Fruit fly (Drosophila melanogaster) whole organism, embryonic: ENCODE data around the gene CG7409.
A peak's percentile ranks its signal among the peaks of the same experiment; 100 is the strongest.

Source experiments
- Atf6 ChIP-seq: fragments of 200-800 bp; sonication (Bioruptor generic); IDR thresholded peaks from 2 replicates; pipeline ENCODE4 v1.3.6; 2022; ENCODE audit warnings: missing biosample characterization, missing genetic modification characterization
- BEAF-32 ChIP-seq: fragments of 200-800 bp; sonication (Bioruptor generic); optimal IDR thresholded peaks from 3 replicates; lab custom pipeline; 2017; ENCODE audit warnings: missing biosample characterization, missing genetic modification characterization, mild to moderate bottlenecking, moderate library complexity, missing genetic modification reagents
- BtbVII ChIP-seq: fragments of 200-800 bp; sonication (Bioruptor generic); optimal IDR thresholded peaks from 3 replicates; lab custom pipeline; 2017; ENCODE audit warnings: missing biosample characterization, mild to moderate bottlenecking, missing genetic modification characterization
- CG10267 ChIP-seq: fragments of 200-800 bp; sonication (Bioruptor generic); optimal IDR thresholded peaks from 2 replicates; lab custom pipeline; 2018; ENCODE audit warnings: missing biosample characterization, mild to moderate bottlenecking, missing genetic modification characterization, moderate library complexity
- CG10543 ChIP-seq: fragments of 200-800 bp; sonication (Bioruptor generic); optimal IDR thresholded peaks from 3 replicates; lab custom pipeline; 2017; ENCODE audit warnings: missing biosample characterization, mild to moderate bottlenecking, missing genetic modification characterization, moderate library complexity
- CG11695 ChIP-seq: fragments of 200-800 bp; sonication (Bioruptor generic); IDR thresholded peaks from 3 replicates; pipeline ENCODE4 v1.3.6; 2022; ENCODE audit warnings: missing biosample characterization, missing genetic modification characterization
- CG14710 ChIP-seq: fragments of 200-800 bp; sonication (Bioruptor generic); optimal IDR thresholded peaks from 3 replicates; lab custom pipeline; 2019; ENCODE audit warnings: missing biosample characterization, mild to moderate bottlenecking, missing genetic modification characterization, moderate library complexity
- CG17328 ChIP-seq: fragments of 200-800 bp; sonication (Bioruptor generic); IDR thresholded peaks from 2 replicates; pipeline ENCODE4 v1.3.6; 2022; ENCODE audit warnings: missing biosample characterization, missing genetic modification characterization
- CG2120 ChIP-seq: fragments of 200-800 bp; sonication (Bioruptor generic); optimal IDR thresholded peaks from 3 replicates; lab custom pipeline; 2016; ENCODE audit warnings: missing biosample characterization, missing genetic modification characterization
- CG2129 ChIP-seq: fragments of 200-800 bp; sonication (Bioruptor generic); IDR thresholded peaks from 2 replicates; pipeline ENCODE4 v1.3.6; 2022; ENCODE audit warnings: missing biosample characterization, missing genetic modification characterization; ENCODE audit not compliant: partially characterized antibody
- CG2712 ChIP-seq: fragments of 200-800 bp; optimal IDR thresholded peaks from 3 replicates; lab custom pipeline; 2019; ENCODE audit warnings: missing biosample characterization, mild to moderate bottlenecking, missing genetic modification characterization, moderate library complexity
- CG30020 ChIP-seq: fragments of 200-800 bp; optimal IDR thresholded peaks from 2 replicates; lab custom pipeline; 2019; ENCODE audit warnings: missing biosample characterization, mild to moderate bottlenecking, missing genetic modification characterization, moderate library complexity
- CG30431 ChIP-seq: fragments of 200-800 bp; sonication (Bioruptor generic); optimal IDR thresholded peaks from 2 replicates; lab custom pipeline; 2017; ENCODE audit warnings: missing biosample characterization, missing genetic modification characterization
- CG3065 ChIP-seq: fragments of 200-800 bp; sonication (Bioruptor generic); optimal IDR thresholded peaks from 2 replicates; lab custom pipeline; 2016; ENCODE audit warnings: missing biosample characterization, missing genetic modification characterization
- CG3726 ChIP-seq: fragments of 200-800 bp; sonication (Bioruptor generic); IDR thresholded peaks from 3 replicates; pipeline ENCODE4, ENCODE4 v1.3.6; 2022; ENCODE audit warnings: missing biosample characterization, missing genetic modification characterization
- CG4424 ChIP-seq: fragments of 200-800 bp; sonication (Bioruptor generic); optimal IDR thresholded peaks from 3 replicates; lab custom pipeline; 2016; ENCODE audit warnings: missing biosample characterization, missing genetic modification characterization
- CG8290 ChIP-seq, 3 experiments: fragments of 200-800 bp; sonication (Bioruptor generic); optimal IDR thresholded peaks; 2 replicates each; lab custom pipeline; 2016 to 2019; ENCODE audit warnings: missing biosample characterization in 3 of 3, missing genetic modification characterization in 3 of 3, mild to moderate bottlenecking in 2 of 3, moderate library complexity in 1 of 3
- CG8478 ChIP-seq: fragments of >200 bp; optimal IDR thresholded peaks from 2 replicates; lab custom pipeline; 2018
- CG8944 ChIP-seq: fragments of 200-800 bp; sonication (Bioruptor generic); optimal IDR thresholded peaks from 3 replicates; lab custom pipeline; 2016; ENCODE audit warnings: missing biosample characterization, missing genetic modification characterization
- CG9727 ChIP-seq: fragments of 200-800 bp; sonication (Bioruptor generic); optimal IDR thresholded peaks from 3 replicates; lab custom pipeline; 2017; ENCODE audit warnings: missing biosample characterization, mild to moderate bottlenecking, missing genetic modification characterization
- CG9876 ChIP-seq: fragments of 200-800 bp; sonication (Bioruptor generic); optimal IDR thresholded peaks from 2 replicates; lab custom pipeline; 2016; ENCODE audit warnings: missing biosample characterization, missing genetic modification characterization
- Dek ChIP-seq: fragments of 200-800 bp; sonication (Bioruptor generic); optimal IDR thresholded peaks from 3 replicates; lab custom pipeline; 2019; ENCODE audit warnings: missing biosample characterization, mild to moderate bottlenecking, missing genetic modification characterization, moderate library complexity
- Dp ChIP-seq: fragments of 200-800 bp; sonication (Bioruptor generic); optimal IDR thresholded peaks from 2 replicates; lab custom pipeline; 2018; ENCODE audit warnings: missing biosample characterization, mild to moderate bottlenecking, missing genetic modification characterization, moderate library complexity
- E2f2 ChIP-seq: fragments of 200-800 bp; sonication (Bioruptor generic); IDR thresholded peaks from 2 replicates; pipeline ENCODE4 v1.3.6; 2022; ENCODE audit warnings: missing biosample characterization, missing genetic modification characterization
- Fer1 ChIP-seq: fragments of 200-800 bp; sonication (Bioruptor generic); optimal IDR thresholded peaks from 2 replicates; lab custom pipeline; 2017; ENCODE audit warnings: missing biosample characterization, mild to moderate bottlenecking, missing genetic modification characterization
- HHEX ChIP-seq: fragments of 200-800 bp; sonication (Bioruptor generic); optimal IDR thresholded peaks from 3 replicates; lab custom pipeline; 2017; ENCODE audit warnings: missing biosample characterization, mild to moderate bottlenecking, missing genetic modification characterization, missing genetic modification reagents
- HLHmδ ChIP-seq: fragments of 200-800 bp; sonication (Bioruptor generic); optimal IDR thresholded peaks from 2 replicates; lab custom pipeline; 2018; ENCODE audit warnings: missing biosample characterization, mild to moderate bottlenecking, missing genetic modification characterization, moderate library complexity
- Hr51 ChIP-seq, 2 experiments: fragments of 200-800 bp; sonication (Bioruptor generic); optimal IDR thresholded peaks; 2 replicates in 1 of 2; 3 replicates in 1 of 2; lab custom pipeline; 2016 to 2018; ENCODE audit warnings: missing biosample characterization in 2 of 2, missing genetic modification characterization in 2 of 2, mild to moderate bottlenecking in 1 of 2, moderate library complexity in 1 of 2
- Kr ChIP-seq: fragments of 200-800 bp; sonication (Bioruptor generic); optimal IDR thresholded peaks from 2 replicates; lab custom pipeline; 2017; ENCODE audit warnings: missing biosample characterization, mild to moderate bottlenecking, missing genetic modification characterization
- MTF-1 ChIP-seq: fragments of 200-800 bp; sonication (Bioruptor generic); optimal IDR thresholded peaks from 2 replicates; lab custom pipeline; 2018; ENCODE audit warnings: missing biosample characterization, mild to moderate bottlenecking, missing genetic modification characterization, borderline replicate concordance
- Meics ChIP-seq: fragments of 200-800 bp; sonication (Bioruptor generic); optimal IDR thresholded peaks from 2 replicates; lab custom pipeline; 2017; ENCODE audit warnings: missing biosample characterization, mild to moderate bottlenecking, missing genetic modification characterization
- PHDP ChIP-seq: fragments of 200-800 bp; sonication (Bioruptor generic); optimal IDR thresholded peaks from 3 replicates; lab custom pipeline; 2018; ENCODE audit warnings: missing biosample characterization, mild to moderate bottlenecking, missing genetic modification characterization, moderate library complexity
- Sox100B ChIP-seq: fragments of 200-800 bp; sonication (Bioruptor generic); optimal IDR thresholded peaks from 3 replicates; lab custom pipeline; 2018; ENCODE audit warnings: missing biosample characterization, mild to moderate bottlenecking, missing genetic modification characterization
- Taf1 ChIP-seq: fragments of 200-800 bp; sonication (Bioruptor generic); IDR thresholded peaks from 2 replicates; pipeline ENCODE4 v1.3.6; 2022; ENCODE audit warnings: missing biosample characterization, missing genetic modification characterization
- Vsx1 ChIP-seq: fragments of 200-800 bp; sonication (Bioruptor generic); optimal IDR thresholded peaks from 2 replicates; lab custom pipeline; 2017; ENCODE audit warnings: missing biosample characterization, mild to moderate bottlenecking, missing genetic modification characterization, missing genetic modification reagents
- Xrp1 ChIP-seq: fragments of 200-800 bp; sonication (Bioruptor generic); IDR thresholded peaks from 2 replicates; pipeline ENCODE4 v1.3.6; 2022; ENCODE audit warnings: missing biosample characterization, missing genetic modification characterization
- ara ChIP-seq: fragments of 200-800 bp; sonication (Bioruptor generic); IDR thresholded peaks from 2 replicates; pipeline ENCODE4 v1.3.6; 2022; ENCODE audit warnings: missing biosample characterization, missing genetic modification characterization
- az2 ChIP-seq: fragments of 200-800 bp; sonication (Bioruptor generic); optimal IDR thresholded peaks from 3 replicates; lab custom pipeline; 2016; ENCODE audit warnings: missing biosample characterization, missing genetic modification characterization
- bab2 ChIP-seq: fragments of 200-800 bp; sonication (Bioruptor generic); optimal IDR thresholded peaks from 2 replicates; lab custom pipeline; 2016; ENCODE audit warnings: missing biosample characterization, missing genetic modification characterization
- br ChIP-seq: fragments of >200 bp; optimal IDR thresholded peaks from 2 replicates; lab custom pipeline; 2017
- cato ChIP-seq: fragments of 200-800 bp; sonication (Bioruptor generic); optimal IDR thresholded peaks from 2 replicates; lab custom pipeline; 2016; ENCODE audit warnings: missing biosample characterization, missing genetic modification characterization, borderline replicate concordance
- crc ChIP-seq: fragments of 200-800 bp; sonication (Bioruptor generic); optimal IDR thresholded peaks from 2 replicates; lab custom pipeline; 2016; ENCODE audit warnings: missing biosample characterization, missing genetic modification characterization
- croc ChIP-seq: fragments of 200-800 bp; sonication (Bioruptor generic); conservative IDR thresholded peaks from 3 replicates; pipeline ENCODE4 v1.3.6; 2022; ENCODE audit warnings: missing biosample characterization, missing genetic modification characterization
- dati ChIP-seq: fragments of 200-800 bp; sonication (Bioruptor generic); IDR thresholded peaks from 2 replicates; pipeline ENCODE4 v1.3.6; 2022; ENCODE audit warnings: missing biosample characterization, missing genetic modification characterization
- esg ChIP-seq: fragments of 200-800 bp; sonication (Bioruptor generic); conservative IDR thresholded peaks from 2 replicates; pipeline ENCODE4 v1.3.6; 2022; ENCODE audit warnings: missing biosample characterization, missing genetic modification characterization
- gro ChIP-seq: fragments of 200-800 bp; sonication (Bioruptor generic); optimal IDR thresholded peaks from 2 replicates; lab custom pipeline; 2016; ENCODE audit warnings: missing biosample characterization, missing genetic modification characterization
- slou ChIP-seq: fragments of 200-800 bp; sonication (Bioruptor generic); optimal IDR thresholded peaks from 3 replicates; lab custom pipeline; 2016; ENCODE audit warnings: missing biosample characterization, missing genetic modification characterization
- ssp ChIP-seq: fragments of 200-800 bp; sonication (Bioruptor generic); IDR thresholded peaks from 2 replicates; pipeline ENCODE4 v1.3.6; 2022; ENCODE audit warnings: missing biosample characterization, missing genetic modification characterization
- tgo ChIP-seq: fragments of 200-800 bp; sonication (Bioruptor generic); IDR thresholded peaks from 3 replicates; pipeline ENCODE4 v1.3.6; 2022; ENCODE audit warnings: missing biosample characterization, missing genetic modification characterization
- vvl ChIP-seq: fragments of 200-800 bp; sonication (Bioruptor generic); IDR thresholded peaks from 2 replicates; pipeline ENCODE4 v1.3.6; 2022; ENCODE audit warnings: missing biosample characterization, missing genetic modification characterization
- wor ChIP-seq: fragments of 200-800 bp; sonication (Bioruptor generic); IDR thresholded peaks from 2 replicates; pipeline ENCODE4 v1.3.6; 2022; ENCODE audit warnings: missing biosample characterization, missing genetic modification characterization

The CG7409 gene

dm6 chr3L:7782051-7782682 lies 28.0 kb downstream of the CG7409 start (continued):
- TF ChIP-seq CG30431 (GFP tag; lab: Kevin White, UChicago): no peak
- no peak for TF ChIP-seq cato (GFP tag; lab: Kevin White, UChicago)
- TF ChIP-seq Fer1 (GFP tag; lab: Kevin White, UChicago): peak; percentile 66
- TF ChIP-seq CG30020 (tag; lab: Kevin White, UChicago): no peak
- TF ChIP-seq Atf6 (GFP tag; lab: Robert Waterston, UW): peak; percentile 69
- TF ChIP-seq CG11695 (GFP tag; lab: Robert Waterston, UW): peak; percentile 66; the same call in 2 of the 3 replicates
- no peak for TF ChIP-seq CG3726 (GFP tag; lab: Robert Waterston, UW)
- TF ChIP-seq Xrp1 (GFP tag; lab: Robert Waterston, UW): peak; percentile 50
- TF ChIP-seq CG8944 (GFP tag; lab: Kevin White, UChicago): no peak
- TF ChIP-seq tgo (GFP tag; lab: Robert Waterston, UW): no peak
- TF ChIP-seq Vsx1 (GFP tag; lab: Kevin White, UChicago): peak; percentile 31
- peak; percentile 67 for TF ChIP-seq PHDP
- no peak for TF ChIP-seq gro
- TF ChIP-seq vvl (GFP tag; lab: Robert Waterston, UW): no peak
- peak; percentile 53 for TF ChIP-seq BtbVII
- TF ChIP-seq BEAF-32: no peak
- no peak for TF ChIP-seq CG4424 (GFP tag; lab: Kevin White, UChicago)
- no peak for TF ChIP-seq bab2 (GFP tag; lab: Kevin White, UChicago)
- TF ChIP-seq Sox100B (GFP tag; lab: Kevin White, UChicago): peak; percentile 51
- TF ChIP-seq CG2129 (GFP tag; lab: Robert Waterston, UW): no peak
- TF ChIP-seq Hr51 (GFP tag; optimal IDR thresholded peaks at IDR 0.05; lab: Kevin White, UChicago): peak in 1 of 2 experiments; percentile 16
- TF ChIP-seq CG10543: peak; percentile 13
- TF ChIP-seq Kr (GFP tag; lab: Kevin White, UChicago): no peak
- TF ChIP-seq CG3065 (GFP tag; lab: Kevin White, UChicago): no peak
- no peak for TF ChIP-seq CG8290 (GFP tag; optimal IDR thresholded peaks at IDR 0.05; lab: Kevin White, UChicago)
- TF ChIP-seq CG8290 (tag; optimal IDR thresholded peaks at IDR 0.05; lab: Kevin White, UChicago): peak in 1 of 2 experiments; percentile 80
- no peak for TF ChIP-seq Dp
- TF ChIP-seq ara (GFP tag; lab: Robert Waterston, UW): no peak
- no peak for TF ChIP-seq CG9876
- no peak for TF ChIP-seq crc (GFP tag; lab: Kevin White, UChicago)
- peak; percentile 11 for TF ChIP-seq CG2120 (GFP tag; lab: Kevin White, UChicago)
- no peak for TF ChIP-seq dati (GFP tag; lab: Robert Waterston, UW)
- TF ChIP-seq CG10267 (tag; lab: Kevin White, UChicago): no peak
- no peak for TF ChIP-seq ssp
- no peak for TF ChIP-seq CG14710
- TF ChIP-seq Dek (tag; lab: Kevin White, UChicago): peak; percentile 16
- TF ChIP-seq CG8478 (lab: Kevin White, UChicago): no peak
- TF ChIP-seq az2 (GFP tag; lab: Kevin White, UChicago): no peak
- peak; percentile 18 for TF ChIP-seq slou (GFP tag; lab: Kevin White, UChicago)

- no peak for TF ChIP-seq CG8478 (lab: Kevin White, UChicago)
- TF ChIP-seq wor (GFP tag; lab: Robert Waterston, UW): no peak
- 0 out of 2 replicates have a peak, but pooled peaks have one; percentile 37 for TF ChIP-seq esg (GFP tag; lab: Robert Waterston, UW)
- no peak for TF ChIP-seq Taf1 (GFP tag; lab: Robert Waterston, UW)
- TF ChIP-seq HHEX (GFP tag; lab: Kevin White, UChicago): no peak
- no peak for TF ChIP-seq HLHmδ
- peak; percentile 10 for TF ChIP-seq CG9727 (GFP tag; lab: Kevin White, UChicago)
- no peak for TF ChIP-seq br (lab: Kevin White, UChicago)
- peak; percentile 5 for TF ChIP-seq CG2712 (tag; lab: Kevin White, UChicago)
- TF ChIP-seq croc: no peak
- TF ChIP-seq E2f2 (GFP tag; lab: Robert Waterston, UW): peak; percentile 16; the same call in 1 of the 2 replicates
- TF ChIP-seq Vsx1 (GFP tag; lab: Kevin White, UChicago): no peak
- TF ChIP-seq MTF-1 (GFP tag; lab: Kevin White, UChicago): no peak
- no peak for TF ChIP-seq Fer1 (GFP tag; lab: Kevin White, UChicago)
- peak; percentile 46 for TF ChIP-seq Meics (GFP tag; lab: Kevin White, UChicago)
- TF ChIP-seq CG17328 (GFP tag; lab: Robert Waterston, UW): peak; percentile 22; the same call in 1 of the 2 replicates
Observed at dm6 chr3L:7783383-7783782, 29.2 kb downstream of the CG7409 start.
